Worm (Caenorhabditis elegans): ENCODE data around the gene dlat-1.

Gene dlat-1

DNA sequence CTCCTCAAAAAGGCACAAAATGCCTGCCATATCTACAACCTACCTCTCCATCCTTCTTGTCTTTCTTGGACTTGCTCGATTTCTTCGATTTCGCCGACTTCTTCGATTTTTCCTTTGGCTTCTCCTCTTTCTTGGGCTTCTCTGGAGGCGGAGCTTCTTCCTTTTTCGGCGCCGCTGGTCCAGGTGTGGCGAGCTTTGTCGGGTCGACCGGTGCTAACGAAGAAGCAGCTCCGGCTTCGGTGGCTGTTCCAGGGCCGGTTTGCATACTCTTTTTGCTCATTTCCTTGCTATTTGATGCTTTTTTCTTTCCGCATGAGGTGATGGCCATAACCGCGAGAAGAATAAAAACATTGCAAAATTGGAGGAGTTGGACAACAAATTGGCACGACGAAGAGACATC lies 33.4 kb upstream of the dlat-1 start:
- TF ChIP-seq ztf-28 (GFP tag; IDR thresholded peaks at IDR 0.05) = no peak
- TF ChIP-seq fkh-3 (tag; optimal IDR thresholded peaks at IDR 0.05) = no peak
- TF ChIP-seq tbx-9 (tag; optimal IDR thresholded peaks at IDR 0.05; ENCODE audit: borderline replicate concordance) = no peak
- TF ChIP-seq egrh-3 (GFP tag; IDR thresholded peaks at IDR 0.05) = peak; percentile 51; the same call in 1 of the 2 replicates

DNA sequence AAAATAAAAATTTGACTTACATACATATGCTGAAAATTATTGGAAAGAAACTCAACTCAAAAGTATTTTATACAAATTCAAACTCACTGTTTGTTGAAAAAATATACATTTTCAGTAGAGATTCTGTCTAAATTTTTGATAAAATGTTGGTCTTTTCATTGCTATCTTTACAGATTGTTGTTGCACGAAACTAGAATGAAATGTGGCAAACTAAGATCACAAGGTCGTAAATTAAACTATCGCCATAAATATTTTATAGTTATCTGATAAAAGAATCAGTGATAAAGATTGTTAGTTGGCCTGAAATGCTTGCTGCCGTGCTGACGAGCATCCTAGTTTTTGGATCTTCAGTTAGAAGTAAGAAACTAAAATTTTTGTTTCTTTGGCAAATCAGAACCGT lies 31.9 kb upstream of the dlat-1 start, which contains the start of gene clec-55:
Gene clec-55, plus strand, starts transcription at position 301 of the 400 bp plus-strand sequence.
- TF ChIP-seq hsf-1 (GFP tag; IDR thresholded peaks at IDR 0.05) (no peak), dpff-1 (tag; optimal IDR thresholded peaks at IDR 0.05) (no peak), nhr-27 (tag; optimal IDR thresholded peaks at IDR 0.05) (no peak), F57A8.1 (GFP tag; optimal IDR thresholded peaks at IDR 0.05) (no peak), tbx-9 (tag; optimal IDR thresholded peaks at IDR 0.05; ENCODE audit: borderline replicate concordance) (no peak), ceh-91 (GFP tag; IDR thresholded peaks at IDR 0.05) (no peak), sea-2 (GFP tag; IDR thresholded peaks at IDR 0.05) (no peak), T26A5.8 (tag; optimal IDR thresholded peaks at IDR 0.05) (no peak), D2030.7 (GFP tag; IDR thresholded peaks at IDR 0.05) (no peak), hmg-1.2 (GFP tag; IDR thresholded peaks at IDR 0.05) (no peak)

DNA sequence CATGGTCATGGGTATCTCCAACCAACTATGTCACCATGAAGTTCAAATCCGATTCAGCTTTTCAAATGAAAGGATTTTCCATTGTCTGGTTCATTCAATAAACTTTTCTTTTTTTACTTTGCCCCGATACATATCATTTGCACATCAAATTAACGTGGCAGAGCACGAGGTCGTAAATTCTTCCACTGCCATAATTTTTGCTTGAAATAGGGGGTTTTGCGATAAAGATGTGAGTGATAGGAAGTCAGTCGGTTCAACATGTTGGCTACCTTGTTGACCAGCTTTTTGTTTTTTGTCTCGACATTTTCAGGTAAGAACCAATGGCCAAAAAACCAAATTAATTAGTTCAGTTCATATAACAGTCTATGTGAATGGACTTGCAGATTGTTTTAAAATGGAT lies 29.6 kb upstream of the dlat-1 start, which contains the start of gene clec-54:
Gene clec-54, plus strand, starts transcription at position 224 of the 400 bp plus-strand sequence.
- peak; percentile 35 for TF ChIP-seq nhr-80 (tag; optimal IDR thresholded peaks at IDR 0.05)
- no peak for TF ChIP-seq ztf-6 (GFP tag; IDR thresholded peaks at IDR 0.05)

DNA sequence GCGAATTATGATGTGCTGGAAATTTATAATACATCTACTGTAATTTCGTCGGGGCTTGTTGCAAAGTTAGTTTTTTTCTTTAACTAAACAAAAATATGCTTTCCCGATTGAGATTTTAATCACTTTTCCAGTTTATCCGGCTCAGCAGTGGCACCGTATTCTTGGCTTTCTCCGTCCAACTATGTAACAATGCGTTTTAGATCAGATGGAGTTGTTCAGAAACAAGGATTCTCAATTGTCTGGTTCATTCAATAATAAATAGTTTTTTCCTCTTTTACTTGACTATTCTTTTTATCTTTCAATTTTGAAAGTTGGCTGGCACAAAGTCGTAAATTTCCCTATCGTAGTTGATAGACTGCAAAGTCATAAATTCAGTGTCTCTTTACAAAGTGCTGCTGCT lies 27.0 kb upstream of the dlat-1 start, which contains the start of gene clec-56:
Gene clec-56, plus strand, starts transcription at position 301 of the 400 bp plus-strand sequence.
- TF ChIP-seq ZK185.1 (tag; optimal IDR thresholded peaks at IDR 0.05; ENCODE audit: poor library complexity, severe bottlenecking) (no peak), ztf-18 (tag; optimal IDR thresholded peaks at IDR 0.05) (no peak), nhr-80 (tag; optimal IDR thresholded peaks at IDR 0.05) (peak; percentile 24), bed-2 (GFP tag; IDR thresholded peaks at IDR 0.05) (no peak), nhr-90 (tag; optimal IDR thresholded peaks at IDR 0.05) (no peak), ztf-22 (GFP tag; optimal IDR thresholded peaks at IDR 0.05) (no peak), dox-1 (GFP tag; IDR thresholded peaks at IDR 0.05) (no peak), gei-17 (GFP tag; optimal IDR thresholded peaks at IDR 0.05) (no peak)

DNA sequence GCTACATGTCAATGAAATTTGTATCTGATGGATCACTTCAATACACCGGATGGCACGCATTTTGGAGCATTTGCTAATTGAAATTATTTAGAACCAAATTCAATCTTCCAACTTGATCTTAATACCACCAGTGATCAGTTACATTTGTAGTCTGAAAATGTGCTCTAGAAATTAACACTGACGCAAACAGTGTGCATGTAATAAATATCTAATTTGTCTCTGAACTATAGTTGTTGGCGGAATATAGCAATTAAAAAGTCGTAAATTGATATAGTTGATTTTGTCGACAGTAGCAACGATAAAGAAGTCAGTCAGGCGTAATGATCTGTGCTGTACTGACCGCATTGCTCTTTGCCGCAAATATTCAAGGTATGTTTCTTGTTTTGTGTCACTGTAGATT lies 25.1 kb upstream of the dlat-1 start, which contains the start of gene clec-227:
Gene clec-227, plus strand, starts transcription at position 301 of the 400 bp plus-strand sequence.
- no peak for TF ChIP-seq pha-4 (tag; optimal IDR thresholded peaks at IDR 0.05)

DNA sequence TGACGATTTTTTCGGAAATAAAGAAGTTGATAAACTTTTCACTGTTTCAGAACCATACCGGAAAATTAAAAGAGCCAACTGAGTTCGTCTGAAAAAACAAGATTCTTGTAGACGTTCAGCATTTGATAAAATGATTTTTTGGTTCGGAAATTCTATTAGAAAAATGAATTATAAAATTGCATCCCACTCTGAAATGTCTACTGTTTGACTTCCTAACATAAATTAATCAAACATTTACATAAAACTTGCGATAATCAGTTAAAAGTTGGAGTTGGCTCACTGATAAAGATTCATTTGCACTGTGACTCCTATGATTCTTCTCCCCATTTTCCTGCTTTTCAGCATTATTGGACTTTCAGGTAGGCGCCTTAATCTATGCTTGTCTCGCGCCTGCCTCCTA lies 21.8 kb upstream of the dlat-1 start, which contains the start of gene clec-57:
Gene clec-57, plus strand, starts transcription at position 301 of the 400 bp plus-strand sequence.
- TF ChIP-seq snpc-1.1 (tag; optimal IDR thresholded peaks at IDR 0.05; ENCODE audit: insufficient read depth) (no peak), pha-4 (tag; optimal IDR thresholded peaks at IDR 0.05) (no peak), lsl-1 (GFP tag; optimal IDR thresholded peaks at IDR 0.05) (no peak), ztf-26 (tag; optimal IDR thresholded peaks at IDR 0.05) (no peak), ceh-27 (GFP tag; optimal IDR thresholded peaks at IDR 0.05) (no peak), egl-44 (GFP tag; IDR thresholded peaks at IDR 0.05) (no peak), K11D2.4 (GFP tag; IDR thresholded peaks at IDR 0.05) (no peak), madf-8 (GFP tag; conservative IDR thresholded peaks at IDR 0.05) (no peak), aptf-2 (GFP tag; conservative IDR thresholded peaks at IDR 0.05) (no peak), attf-3 (GFP tag; conservative IDR thresholded peaks at IDR 0.05) (no peak)
